Worm (Caenorhabditis elegans) whole organism, young adult: ENCODE measurements around the gene W03F8.4.

Experiments
- B0336.3 ChIP-seq: fragments of 200-800 bp; sonication (Bioruptor generic); IDR thresholded peaks from 2 replicates; pipeline ENCODE4 v1.3.6; 2022; ENCODE audit warnings: missing genetic modification characterization, missing compliant biosample characterization
- D2030.7 ChIP-seq: fragments of 200-800 bp; sonication (Bioruptor generic); IDR thresholded peaks from 2 replicates; pipeline ENCODE4 v1.3.6; 2022; ENCODE audit warnings: missing genetic modification reagents, missing genetic modification characterization, missing compliant biosample characterization
- F23B12.7 ChIP-seq: sonication (generic microtip); optimal IDR thresholded peaks from 2 replicates; lab custom pipeline; 2017; ENCODE audit warnings: missing genetic modification characterization, mild to moderate bottlenecking, missing compliant biosample characterization, antibody characterized with exemption, moderate library complexity; ENCODE audit not compliant: insufficient read depth
- F49E8.2 ChIP-seq: sonication (generic microtip); optimal IDR thresholded peaks from 3 replicates; lab custom pipeline; 2017; ENCODE audit warnings: missing genetic modification characterization, mild to moderate bottlenecking, missing compliant biosample characterization, antibody characterized with exemption, moderate library complexity; ENCODE audit not compliant: insufficient read depth
- F57C9.4 ChIP-seq: sonication (generic microtip); optimal IDR thresholded peaks from 2 replicates; lab custom pipeline; 2017; ENCODE audit warnings: mild to moderate bottlenecking, missing genetic modification characterization, missing compliant biosample characterization
- T07F8.4 ChIP-seq: sonication (generic microtip); optimal IDR thresholded peaks from 2 replicates; lab custom pipeline; 2016; ENCODE audit warnings: mild to moderate bottlenecking, missing genetic modification characterization, moderate library complexity, missing compliant biosample characterization
- T26A5.8 ChIP-seq: sonication (generic microtip); optimal IDR thresholded peaks from 2 replicates; lab custom pipeline; 2016; ENCODE audit warnings: missing genetic modification characterization, missing compliant biosample characterization
- Y53F4B.3 ChIP-seq: fragments of 200-800 bp; sonication (Bioruptor generic); IDR thresholded peaks from 2 replicates; pipeline ENCODE4 v1.3.6; 2022; ENCODE audit warnings: missing genetic modification reagents, missing genetic modification characterization, missing compliant biosample characterization
- ama-1 ChIP-seq, 3 experiments: fragments of 150-350 bp in 1 of 3; sonication (generic microtip) in 2 of 3; optimal IDR thresholded peaks; 2 replicates each; lab custom pipeline; 2014 to 2018; ENCODE audit warnings: missing biosample characterization in 2 of 3, missing genetic modification characterization in 2 of 3, missing genetic modification reagents in 2 of 3
- aptf-2 ChIP-seq: fragments of 200-800 bp; sonication (Bioruptor generic); conservative IDR thresholded peaks from 2 replicates; pipeline ENCODE4 v1.3.6; 2022; ENCODE audit warnings: missing genetic modification reagents, missing genetic modification characterization, missing compliant biosample characterization
- aptf-3 ChIP-seq: fragments of 200-800 bp; sonication (Bioruptor generic); IDR thresholded peaks from 2 replicates; pipeline ENCODE4 v1.3.6; 2022; ENCODE audit warnings: missing genetic modification characterization, missing compliant biosample characterization
- ceh-100 ChIP-seq: fragments of 200-800 bp; sonication (Bioruptor generic); IDR thresholded peaks from 2 replicates; pipeline ENCODE4 v1.3.6; 2022; ENCODE audit warnings: missing genetic modification reagents, missing genetic modification characterization, missing compliant biosample characterization
- ceh-40 ChIP-seq: fragments of 200-800 bp; sonication (Bioruptor generic); IDR thresholded peaks from 2 replicates; pipeline ENCODE4 v1.3.6; 2022; ENCODE audit warnings: missing genetic modification characterization, missing compliant biosample characterization
- ceh-58 ChIP-seq: fragments of 200-800 bp; sonication (Bioruptor generic); IDR thresholded peaks from 2 replicates; pipeline ENCODE4 v1.3.6; 2022; ENCODE audit warnings: missing genetic modification characterization, missing compliant biosample characterization
- chd-7 ChIP-seq: sonication (generic microtip); optimal IDR thresholded peaks from 2 replicates; lab custom pipeline; 2016; ENCODE audit warnings: mild to moderate bottlenecking, missing genetic modification characterization, moderate library complexity, missing compliant biosample characterization
- die-1 ChIP-seq: sonication (generic microtip); optimal IDR thresholded peaks from 2 replicates; lab custom pipeline; 2016; ENCODE audit warnings: missing genotype, mild to moderate bottlenecking, missing genetic modification characterization, missing compliant biosample characterization
- dpff-1 ChIP-seq: sonication (generic microtip); optimal IDR thresholded peaks from 2 replicates; lab custom pipeline; 2017; ENCODE audit warnings: mild to moderate bottlenecking, missing genetic modification characterization, missing compliant biosample characterization
- efl-1 ChIP-seq: fragments of 150-350 bp; optimal IDR thresholded peaks from 2 replicates; lab custom pipeline; 2014; ENCODE audit warnings: missing biosample characterization, missing genetic modification reagents, missing genetic modification characterization
- egl-18 ChIP-seq: fragments of 200-800 bp; sonication (Bioruptor generic); IDR thresholded peaks from 2 replicates; pipeline ENCODE4 v1.3.6; 2022; ENCODE audit warnings: missing genetic modification reagents, missing genetic modification characterization, missing compliant biosample characterization
- egl-44 ChIP-seq: fragments of 200-800 bp; sonication (Bioruptor generic); IDR thresholded peaks from 2 replicates; pipeline ENCODE4 v1.3.6; 2022; ENCODE audit warnings: missing genetic modification reagents, missing genetic modification characterization, missing compliant biosample characterization
- hlh-26 ChIP-seq: fragments of 200-800 bp; sonication (Bioruptor generic); conservative IDR thresholded peaks from 2 replicates; pipeline ENCODE4 v1.3.6; 2022; ENCODE audit warnings: missing genetic modification reagents, missing genetic modification characterization, missing compliant biosample characterization
- hmg-1.2 ChIP-seq: fragments of 200-800 bp; sonication (Bioruptor generic); IDR thresholded peaks from 2 replicates; pipeline ENCODE4 v1.3.6; 2022; ENCODE audit warnings: missing genetic modification reagents, missing genetic modification characterization, missing compliant biosample characterization
- lin-35 ChIP-seq, 3 experiments: fragments of 150-350 bp in 2 of 3; sonication (generic microtip) in 1 of 3; optimal IDR thresholded peaks; 2 replicates each; lab custom pipeline; 2014 to 2018; ENCODE audit warnings: missing biosample characterization in 3 of 3, missing genetic modification characterization in 3 of 3, missing genetic modification reagents in 3 of 3
- lin-54 ChIP-seq: fragments of 200-800 bp; sonication (Bioruptor generic); optimal IDR thresholded peaks from 2 replicates; lab custom pipeline; 2018; ENCODE audit warnings: mild to moderate bottlenecking, missing genetic modification characterization, missing compliant biosample characterization
- lsl-1 ChIP-seq: fragments of 200-800 bp; sonication (Bioruptor generic); optimal IDR thresholded peaks from 2 replicates; lab custom pipeline; 2018; ENCODE audit warnings: mild to moderate bottlenecking, missing genetic modification characterization, moderate library complexity, missing compliant biosample characterization
- madf-6 ChIP-seq: fragments of 200-800 bp; sonication (Bioruptor generic); IDR thresholded peaks from 2 replicates; pipeline ENCODE4 v1.3.6; 2022; ENCODE audit warnings: missing genetic modification reagents, missing genetic modification characterization, missing compliant biosample characterization
- madf-8 ChIP-seq: fragments of 200-800 bp; sonication (Bioruptor generic); conservative IDR thresholded peaks from 2 replicates; pipeline ENCODE4 v1.3.6; 2022; ENCODE audit warnings: missing genetic modification reagents, missing genetic modification characterization, missing compliant biosample characterization
- mcd-1 ChIP-seq: fragments of 200-800 bp; sonication (Bioruptor generic); IDR thresholded peaks from 2 replicates; pipeline ENCODE4 v1.3.6; 2022; ENCODE audit warnings: missing genetic modification reagents, missing genetic modification characterization, missing compliant biosample characterization
- mes-4 ChIP-seq: sonication (generic microtip); optimal IDR thresholded peaks from 2 replicates; lab custom pipeline; 2016; ENCODE audit warnings: missing genotype, missing genetic modification characterization, missing compliant biosample characterization
- mxl-1 ChIP-seq: sonication (generic microtip); optimal IDR thresholded peaks from 2 replicates; lab custom pipeline; 2016; ENCODE audit warnings: missing genetic modification characterization, missing compliant biosample characterization
- nfya-2 ChIP-seq: fragments of 200-800 bp; sonication (Bioruptor generic); IDR thresholded peaks from 2 replicates; pipeline ENCODE4 v1.3.6; 2022; ENCODE audit warnings: missing genetic modification reagents, missing genetic modification characterization, missing compliant biosample characterization
- pha-4 ChIP-seq: fragments of 150-350 bp; sonication (generic microtip); optimal IDR thresholded peaks from 2 replicates; lab custom pipeline; 2014; ENCODE audit warnings: missing biosample characterization, missing genetic modification reagents, missing genetic modification characterization
- rec-8 ChIP-seq, 2 experiments: sonication (generic microtip); optimal IDR thresholded peaks; 2 replicates each; lab custom pipeline; 2016; ENCODE audit warnings: mild to moderate bottlenecking in 2 of 2, missing genetic modification characterization in 2 of 2, missing genetic modification reagents in 2 of 2, missing genotype in 2 of 2, missing biosample characterization in 1 of 2, missing compliant biosample characterization in 1 of 2, moderate library complexity in 1 of 2
- snpc-3.4 ChIP-seq: sonication (generic microtip); optimal IDR thresholded peaks from 2 replicates; lab custom pipeline; 2017; ENCODE audit warnings: missing genetic modification characterization, mild to moderate bottlenecking, missing compliant biosample characterization, antibody characterized with exemption, moderate library complexity, missing genotype, missing genetic modification reagents
- snpc-4 ChIP-seq, 5 experiments: fragments of 150-350 bp in 1 of 5; sonication (generic microtip) in 4 of 5; optimal IDR thresholded peaks; 2 replicates each; lab custom pipeline; 2014 to 2018; ENCODE audit warnings: missing genetic modification characterization in 5 of 5, missing biosample characterization in 3 of 5, antibody characterized with exemption in 2 of 5, mild to moderate bottlenecking in 2 of 5, missing compliant biosample characterization in 2 of 5, missing genotype in 2 of 5, moderate library complexity in 2 of 5, missing genetic modification reagents in 1 of 5
- xnd-1 ChIP-seq: sonication (generic microtip); optimal IDR thresholded peaks from 2 replicates; lab custom pipeline; 2016; ENCODE audit warnings: missing genotype, missing genetic modification reagents, missing genetic modification characterization, missing compliant biosample characterization
- zfh-2 ChIP-seq: fragments of 200-800 bp; sonication (Bioruptor generic); conservative IDR thresholded peaks from 2 replicates; pipeline ENCODE4 v1.3.6; 2022; ENCODE audit warnings: missing genetic modification reagents, missing genetic modification characterization, missing compliant biosample characterization
- zim-3 ChIP-seq: sonication (generic microtip); optimal IDR thresholded peaks from 2 replicates; lab custom pipeline; 2017; ENCODE audit warnings: mild to moderate bottlenecking, missing genetic modification characterization, moderate library complexity, missing compliant biosample characterization
- ztf-26 ChIP-seq: sonication (generic microtip); optimal IDR thresholded peaks from 2 replicates; lab custom pipeline; 2017; ENCODE audit warnings: missing genetic modification characterization, missing compliant biosample characterization
- ztf-6 ChIP-seq: fragments of 200-800 bp; sonication (Bioruptor generic); IDR thresholded peaks from 2 replicates; pipeline ENCODE4 v1.3.6; 2022; ENCODE audit warnings: missing genetic modification reagents, missing genetic modification characterization, missing compliant biosample characterization

The W03F8.4 gene

DNA sequence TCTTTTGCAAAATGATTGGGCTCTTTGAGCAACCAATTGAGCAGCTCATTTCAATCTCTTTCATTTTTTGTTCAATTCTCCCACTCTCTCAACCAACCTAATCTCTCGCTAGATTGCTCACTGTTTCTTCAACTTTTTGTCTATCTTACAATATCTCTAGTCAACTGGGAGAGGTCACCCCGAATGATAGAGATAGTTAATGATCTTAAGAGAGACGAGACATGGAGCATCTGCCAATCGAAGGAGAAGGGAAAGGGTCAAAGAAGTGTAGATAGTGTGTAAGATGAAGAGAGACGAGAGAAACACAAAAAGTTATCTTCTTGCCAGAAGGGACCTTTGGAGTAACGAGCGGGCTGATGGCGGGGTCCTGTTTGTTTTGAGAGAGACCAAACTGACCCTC lies 14.6 kb upstream of the W03F8.4 start:
- TF ChIP-seq aptf-2 (peak; percentile 50; the same call in 1 of the 2 replicates), hmg-1.2 (GFP tag; lab: Robert Waterston, UW) (peak; percentile 38; the same call in 1 of the 2 replicates), aptf-3 (GFP tag; lab: Robert Waterston, UW) (no peak), nfya-2 (no peak)

- no peak for TF ChIP-seq zfh-2 (GFP tag; lab: Robert Waterston, UW)
- TF ChIP-seq mxl-1 (tag; lab: Kevin White, UChicago), result no peak
Measured at ce11 chrIV:5171994-5172528, 11.9 kb upstream of the W03F8.4 start.

- TF ChIP-seq madf-8 (GFP tag; lab: Robert Waterston, UW), result no peak
- no peak for TF ChIP-seq lin-35 (GFP tag; optimal IDR thresholded peaks at IDR 0.05; lab: Kevin White, UChicago)
- no peak for TF ChIP-seq zim-3
- TF ChIP-seq dpff-1 (tag; lab: Kevin White, UChicago), result no peak
- no peak for TF ChIP-seq egl-18
- no peak for TF ChIP-seq ztf-26 (tag; lab: Kevin White, UChicago)
- no peak for TF ChIP-seq die-1
- TF ChIP-seq snpc-3.4 (tag; lab: Kevin White, UChicago), result no peak
- no peak for TF ChIP-seq pha-4
- no peak for TF ChIP-seq lsl-1 (GFP tag; lab: Kevin White, UChicago)
- TF ChIP-seq D2030.7, result no peak
- TF ChIP-seq rec-8 (tag; optimal IDR thresholded peaks at IDR 0.05; lab: Kevin White, UChicago), result no peak
- no peak for TF ChIP-seq ceh-100 (GFP tag; lab: Robert Waterston, UW)
- no peak for TF ChIP-seq ama-1 (optimal IDR thresholded peaks at IDR 0.05; lab: Kevin White, UChicago)
- no peak for TF ChIP-seq ama-1 (GFP tag; optimal IDR thresholded peaks at IDR 0.05; lab: Kevin White, UChicago)
Measured at ce11 chrIV:5173032-5173431, 10.9 kb upstream of the W03F8.4 start, which contains the start of gene lam-1. lam-1 (plus strand) TSS chrIV:5173332.

DNA sequence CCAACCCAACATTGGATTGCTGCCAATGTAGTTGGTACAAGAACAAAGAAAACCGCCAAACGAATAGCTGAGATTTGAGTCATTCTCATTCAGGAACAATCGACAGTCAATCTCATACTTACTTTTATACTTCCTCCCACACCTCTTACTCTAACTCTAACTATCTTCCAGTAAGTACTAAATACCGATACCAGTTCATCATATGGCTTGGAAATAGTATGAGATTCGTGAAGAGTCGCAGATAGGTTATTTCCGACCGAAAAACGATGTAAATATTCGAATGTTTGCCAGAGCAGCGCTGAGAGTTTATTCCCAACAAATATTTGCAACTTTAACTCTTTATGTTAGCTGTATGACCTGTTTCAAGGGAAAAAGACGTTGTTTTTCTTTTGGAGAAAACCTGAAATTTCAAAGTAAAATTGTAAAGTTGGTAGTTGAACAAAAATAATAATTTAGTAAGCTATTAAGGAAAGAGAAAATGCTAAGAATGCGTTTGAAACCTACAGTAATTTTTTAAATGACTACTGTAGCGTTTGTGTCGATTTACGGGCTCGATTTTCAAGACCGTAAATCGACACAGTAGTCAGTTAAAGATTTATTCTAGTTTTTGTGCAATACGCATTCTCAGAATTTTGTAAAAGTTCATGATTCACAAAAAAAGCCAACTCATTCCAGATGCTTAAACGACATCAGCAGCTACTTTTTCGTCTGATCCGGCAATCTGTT lies 2.7 kb downstream of the W03F8.4 start, which contains the start of the genes W03F8.6 and mtrf-1L:
Gene W03F8.6, minus strand, starts transcription at position 101 of the 726 bp plus-strand sequence.
Gene mtrf-1L, plus strand, starts transcription at position 676 of the 726 bp plus-strand sequence.
- TF ChIP-seq F49E8.2 (tag; lab: Kevin White, UChicago) (no peak), B0336.3 (GFP tag; lab: Robert Waterston, UW) (no peak)

DNA sequence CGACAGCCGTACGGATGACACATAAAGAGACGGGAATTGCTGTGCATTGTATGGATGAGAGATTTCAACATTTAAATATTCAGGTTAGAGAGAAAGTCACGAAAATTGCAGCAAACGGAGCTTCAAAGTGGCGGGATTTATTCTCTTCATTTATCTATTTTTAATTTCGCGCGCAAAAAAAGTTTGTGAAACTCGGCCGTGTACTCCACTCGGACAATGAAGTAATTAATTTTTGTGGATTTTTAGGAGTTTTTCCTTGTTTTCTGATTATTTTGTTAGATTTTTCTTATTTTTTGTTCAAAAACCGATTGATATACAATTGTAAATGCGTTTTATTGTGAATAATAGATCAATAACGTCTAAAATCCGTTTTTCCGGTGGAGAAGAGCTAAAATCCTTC lies 4.1 kb downstream of the W03F8.4 start:
- peak; percentile 39; the same call in 1 of the 2 replicates for TF ChIP-seq mcd-1 (GFP tag; lab: Robert Waterston, UW)
- TF ChIP-seq ztf-6, result no peak
- TF ChIP-seq T26A5.8, result no peak
- TF ChIP-seq egl-44 (GFP tag; lab: Robert Waterston, UW), result no peak
- TF ChIP-seq xnd-1 (tag; lab: Kevin White, UChicago), result no peak
- peak; percentile 48 for TF ChIP-seq efl-1 (GFP tag; lab: Kevin White, UChicago)
- no peak for TF ChIP-seq F57C9.4 (tag; lab: Kevin White, UChicago)
- TF ChIP-seq mes-4 (tag; lab: Kevin White, UChicago), result no peak
- TF ChIP-seq snpc-4 (GFP tag; optimal IDR thresholded peaks at IDR 0.05; lab: Kevin White, UChicago), result no peak
- TF ChIP-seq snpc-4 (tag; optimal IDR thresholded peaks at IDR 0.05; lab: Kevin White, UChicago), result peak in 2 of 4 experiments; percentile 4 to 53
- peak; percentile 65 for TF ChIP-seq lin-54
- TF ChIP-seq madf-6 (GFP tag; lab: Robert Waterston, UW), result no peak
- no peak for TF ChIP-seq egl-18
- no peak for TF ChIP-seq F23B12.7 (tag; lab: Kevin White, UChicago)
- TF ChIP-seq lin-35 (GFP tag; optimal IDR thresholded peaks at IDR 0.05; lab: Kevin White, UChicago), result peak in 1 of 3 experiments; percentile 67
- no peak for TF ChIP-seq chd-7 (tag; lab: Kevin White, UChicago)
- no peak for TF ChIP-seq hlh-26
- no peak for TF ChIP-seq Y53F4B.3 (GFP tag; lab: Robert Waterston, UW)
- no peak for TF ChIP-seq ceh-58 (GFP tag; lab: Robert Waterston, UW)
- no peak for TF ChIP-seq T07F8.4
- no peak for TF ChIP-seq ceh-40 (GFP tag; lab: Robert Waterston, UW)
